Fruit fly (Drosophila melanogaster) whole organism, embryonic: Measurements from ENCODE around the gene sro.

ENCODE experiments used
- Awh ChIP-seq: fragments of 200-800 bp; sonication (Bioruptor generic); IDR thresholded peaks from 2 replicates; pipeline ENCODE4, ENCODE4 v1.3.6; 2022; ENCODE audit warnings: missing biosample characterization, missing genetic modification characterization
- CG10267 ChIP-seq: fragments of 200-800 bp; sonication (Bioruptor generic); optimal IDR thresholded peaks from 2 replicates; lab custom pipeline; 2018; ENCODE audit warnings: missing biosample characterization, mild to moderate bottlenecking, missing genetic modification characterization, moderate library complexity
- CG10366 ChIP-seq: fragments of 200-800 bp; sonication (Bioruptor generic); IDR thresholded peaks from 2 replicates; pipeline ENCODE4 v1.3.6; 2022; ENCODE audit warnings: missing biosample characterization, missing genetic modification characterization
- CG13296 ChIP-seq: fragments of 200-800 bp; sonication (Bioruptor generic); optimal IDR thresholded peaks from 3 replicates; lab custom pipeline; 2018; ENCODE audit warnings: missing biosample characterization, mild to moderate bottlenecking, missing genetic modification characterization
- CG13894 ChIP-seq: fragments of 200-800 bp; sonication (Bioruptor generic); optimal IDR thresholded peaks from 3 replicates; lab custom pipeline; 2018; ENCODE audit warnings: missing biosample characterization, mild to moderate bottlenecking, missing genetic modification characterization, moderate library complexity
- CG14014 ChIP-seq: fragments of 200-800 bp; sonication (Bioruptor generic); IDR thresholded peaks from 2 replicates; pipeline ENCODE4 v1.3.6; 2022; ENCODE audit warnings: missing biosample characterization, missing genetic modification characterization
- CG15011 ChIP-seq: fragments of 200-800 bp; sonication (Bioruptor generic); optimal IDR thresholded peaks from 3 replicates; lab custom pipeline; 2018; ENCODE audit warnings: missing biosample characterization, mild to moderate bottlenecking, missing genetic modification characterization
- CG1529 ChIP-seq: fragments of 200-800 bp; sonication (Bioruptor generic); optimal IDR thresholded peaks from 3 replicates; lab custom pipeline; 2018; ENCODE audit warnings: missing biosample characterization, missing genetic modification characterization
- CG30020 ChIP-seq: fragments of 200-800 bp; optimal IDR thresholded peaks from 2 replicates; lab custom pipeline; 2019; ENCODE audit warnings: missing biosample characterization, mild to moderate bottlenecking, missing genetic modification characterization, moderate library complexity
- CG30403 ChIP-seq: fragments of 200-800 bp; sonication (Bioruptor generic); optimal IDR thresholded peaks from 3 replicates; lab custom pipeline; 2016; ENCODE audit warnings: missing biosample characterization, missing genetic modification characterization
- CG3065 ChIP-seq: fragments of 200-800 bp; sonication (Bioruptor generic); optimal IDR thresholded peaks from 2 replicates; lab custom pipeline; 2016; ENCODE audit warnings: missing biosample characterization, missing genetic modification characterization
- CG3838 ChIP-seq: fragments of 200-800 bp; sonication (Bioruptor generic); optimal IDR thresholded peaks from 3 replicates; lab custom pipeline; 2016; ENCODE audit warnings: missing biosample characterization, missing genetic modification characterization
- CG6791 ChIP-seq: fragments of 200-800 bp; sonication (Bioruptor generic); IDR thresholded peaks from 3 replicates; pipeline ENCODE4 v1.3.6; 2022; ENCODE audit warnings: missing biosample characterization, missing genetic modification characterization; ENCODE audit not compliant: partially characterized antibody
- CG7556 ChIP-seq: fragments of 200-800 bp; sonication (Bioruptor generic); optimal IDR thresholded peaks from 2 replicates; lab custom pipeline; 2017; ENCODE audit warnings: missing biosample characterization, mild to moderate bottlenecking, missing genetic modification characterization
- CG7963 ChIP-seq: fragments of 200-800 bp; sonication (Bioruptor generic); IDR thresholded peaks from 3 replicates; pipeline ENCODE4 v1.3.6; 2022; ENCODE audit warnings: missing biosample characterization, missing genetic modification characterization; ENCODE audit not compliant: partially characterized antibody
- CG8281 ChIP-seq: fragments of 200-800 bp; sonication (Bioruptor generic); optimal IDR thresholded peaks from 2 replicates; lab custom pipeline; 2018; ENCODE audit warnings: missing biosample characterization, mild to moderate bottlenecking, missing genetic modification characterization, moderate library complexity
- CG8478 ChIP-seq: fragments of >200 bp; optimal IDR thresholded peaks from 2 replicates; lab custom pipeline; 2018
- CG9876 ChIP-seq: fragments of 200-800 bp; sonication (Bioruptor generic); optimal IDR thresholded peaks from 2 replicates; lab custom pipeline; 2016; ENCODE audit warnings: missing biosample characterization, missing genetic modification characterization
- Doc2 ChIP-seq: fragments of 200-800 bp; sonication (Bioruptor generic); IDR thresholded peaks from 2 replicates; pipeline ENCODE4 v1.3.6; 2022; ENCODE audit warnings: missing biosample characterization, missing genetic modification characterization
- E2f1 ChIP-seq: fragments of 200-800 bp; sonication (Bioruptor generic); IDR thresholded peaks from 2 replicates; pipeline ENCODE4 v1.3.6; 2022; ENCODE audit warnings: missing biosample characterization, missing genetic modification characterization
- GATAe ChIP-seq: fragments of 200-800 bp; sonication (Bioruptor generic); conservative IDR thresholded peaks from 2 replicates; pipeline ENCODE4 v1.3.6; 2022; ENCODE audit warnings: missing biosample characterization, missing genetic modification characterization
- Gug ChIP-seq: fragments of 200-800 bp; sonication (Bioruptor generic); IDR thresholded peaks from 4 replicates; pipeline ENCODE4 v1.3.6; 2022; ENCODE audit warnings: missing biosample characterization, missing genetic modification characterization
- MESR4 ChIP-seq: fragments of 200-800 bp; sonication (Bioruptor generic); optimal IDR thresholded peaks from 2 replicates; lab custom pipeline; 2018; ENCODE audit warnings: missing biosample characterization, mild to moderate bottlenecking, missing genetic modification characterization, moderate library complexity
- MTF-1 ChIP-seq: fragments of 200-800 bp; sonication (Bioruptor generic); optimal IDR thresholded peaks from 2 replicates; lab custom pipeline; 2018; ENCODE audit warnings: missing biosample characterization, mild to moderate bottlenecking, missing genetic modification characterization, borderline replicate concordance
- Med ChIP-seq: fragments of 200-800 bp; sonication (Bioruptor generic); peaks from one replicate; lab custom pipeline; 2016; ENCODE audit warnings: missing biosample characterization, missing genetic modification characterization, mild to moderate bottlenecking, inconsistent platforms, moderate library complexity
- NC2β ChIP-seq: fragments of 200-800 bp; sonication (Bioruptor generic); optimal IDR thresholded peaks from 2 replicates; lab custom pipeline; 2016; ENCODE audit warnings: missing biosample characterization, missing genetic modification characterization
- PHDP ChIP-seq: fragments of 200-800 bp; sonication (Bioruptor generic); optimal IDR thresholded peaks from 3 replicates; lab custom pipeline; 2018; ENCODE audit warnings: missing biosample characterization, mild to moderate bottlenecking, missing genetic modification characterization, moderate library complexity
- Usf ChIP-seq: fragments of 200-800 bp; sonication (Bioruptor generic); optimal IDR thresholded peaks from 2 replicates; lab custom pipeline; 2017; ENCODE audit warnings: missing genotype, missing biosample characterization, missing genetic modification characterization
- btn ChIP-seq: fragments of 200-800 bp; sonication (Bioruptor generic); optimal IDR thresholded peaks from 2 replicates; lab custom pipeline; 2016; ENCODE audit warnings: missing biosample characterization, missing genetic modification characterization
- disco-r ChIP-seq: fragments of 200-800 bp; sonication (Bioruptor generic); optimal IDR thresholded peaks from 2 replicates; lab custom pipeline; 2016; ENCODE audit warnings: missing biosample characterization, missing genetic modification characterization
- emc ChIP-seq: fragments of 200-800 bp; sonication (Bioruptor generic); optimal IDR thresholded peaks from 2 replicates; lab custom pipeline; 2016; ENCODE audit warnings: missing biosample characterization, missing genetic modification characterization
- fd3F ChIP-seq: fragments of 200-800 bp; sonication (Bioruptor generic); optimal IDR thresholded peaks from 2 replicates; lab custom pipeline; 2018; ENCODE audit warnings: missing biosample characterization, mild to moderate bottlenecking, missing genetic modification characterization, moderate library complexity
- fd64A ChIP-seq: fragments of 200-800 bp; sonication (Bioruptor generic); optimal IDR thresholded peaks from 3 replicates; lab custom pipeline; 2018; ENCODE audit warnings: missing biosample characterization, mild to moderate bottlenecking, missing genetic modification characterization
- fru ChIP-seq: fragments of >200 bp; optimal IDR thresholded peaks from 2 replicates; lab custom pipeline; 2017
- h ChIP-seq: fragments of >200 bp; optimal IDR thresholded peaks from 2 replicates; lab custom pipeline; 2017
- hb ChIP-seq: fragments of 200-800 bp; sonication (Bioruptor generic); IDR thresholded peaks from 3 replicates; pipeline ENCODE4 v1.3.6; 2022; ENCODE audit warnings: missing biosample characterization, missing genetic modification characterization; ENCODE audit not compliant: partially characterized antibody
- hth ChIP-seq: fragments of >200 bp; optimal IDR thresholded peaks from 2 replicates; lab custom pipeline; 2017; ENCODE audit warnings: inconsistent platforms
- jumu ChIP-seq: fragments of 200-800 bp; sonication (Bioruptor generic); optimal IDR thresholded peaks from 3 replicates; lab custom pipeline; 2016; ENCODE audit warnings: missing biosample characterization, missing genetic modification characterization
- kah ChIP-seq: fragments of 200-800 bp; sonication (Bioruptor generic); optimal IDR thresholded peaks from 2 replicates; lab custom pipeline; 2018; ENCODE audit warnings: missing biosample characterization, mild to moderate bottlenecking, missing genetic modification characterization
- ken ChIP-seq: fragments of 200-800 bp; sonication (Bioruptor generic); IDR thresholded peaks from 3 replicates; pipeline ENCODE4 v1.3.6; 2022; ENCODE audit warnings: missing biosample characterization, missing genetic modification characterization
- lola ChIP-seq, 3 experiments: fragments of >200 bp in 2 of 3; fragments of 200-800 bp in 1 of 3; sonication (Bioruptor generic) in 1 of 3; optimal IDR thresholded peaks; 2 replicates each; lab custom pipeline; 2017 to 2019; ENCODE audit warnings: missing biosample characterization in 3 of 3, missing genetic modification characterization in 3 of 3, mild to moderate bottlenecking in 1 of 3, moderate library complexity in 1 of 3
- prd ChIP-seq, 3 experiments: fragments of >200 bp in 2 of 3; fragments of 200-800 bp in 1 of 3; sonication (Bioruptor generic) in 1 of 3; optimal IDR thresholded peaks in 2 of 3; IDR thresholded peaks in 1 of 3; 2 replicates in 2 of 3; 3 replicates in 1 of 3; pipeline versions ENCODE4 v1.3.6 to Lab custom; 2017 to 2022; ENCODE audit warnings: missing biosample characterization in 1 of 3, missing genetic modification characterization in 1 of 3
- run ChIP-seq: fragments of 200-800 bp; sonication (Bioruptor generic); optimal IDR thresholded peaks from 3 replicates; lab custom pipeline; 2018; ENCODE audit warnings: missing biosample characterization, mild to moderate bottlenecking, missing genetic modification characterization
- trem ChIP-seq: fragments of 200-800 bp; optimal IDR thresholded peaks from 3 replicates; lab custom pipeline; 2019; ENCODE audit warnings: missing biosample characterization, mild to moderate bottlenecking, missing genetic modification characterization, moderate library complexity
- trh ChIP-seq: fragments of 200-800 bp; sonication (Bioruptor generic); optimal IDR thresholded peaks from 2 replicates; lab custom pipeline; 2016; ENCODE audit warnings: missing biosample characterization, missing genetic modification characterization
- twi ChIP-seq: fragments of 200-800 bp; optimal IDR thresholded peaks from 2 replicates; lab custom pipeline; 2019; ENCODE audit warnings: missing biosample characterization, mild to moderate bottlenecking, missing genetic modification characterization, moderate library complexity
- unc-4 ChIP-seq: fragments of 200-800 bp; sonication (Bioruptor generic); IDR thresholded peaks from 2 replicates; pipeline ENCODE4 v1.3.6; 2022; ENCODE audit warnings: missing biosample characterization, missing genetic modification characterization; ENCODE audit not compliant: partially characterized antibody
- unpg ChIP-seq: fragments of 200-800 bp; sonication (Bioruptor generic); optimal IDR thresholded peaks from 3 replicates; lab custom pipeline; 2018; ENCODE audit warnings: missing biosample characterization, mild to moderate bottlenecking, missing genetic modification characterization, moderate library complexity
- vnd ChIP-seq: fragments of 200-800 bp; sonication (Bioruptor generic); IDR thresholded peaks from 3 replicates; pipeline ENCODE4 v1.3.6; 2022; ENCODE audit warnings: missing biosample characterization, missing genetic modification characterization; ENCODE audit not compliant: partially characterized antibody
- zf30C ChIP-seq: fragments of 200-800 bp; sonication (Bioruptor generic); optimal IDR thresholded peaks from 3 replicates; lab custom pipeline; 2018; ENCODE audit warnings: missing biosample characterization, mild to moderate bottlenecking, missing genetic modification characterization

Gene sro

dm6 chr3R:29748591-29749303 lies 45.6 kb upstream of the sro start, which contains the start of the genes ATPsyngamma and yata (continued):
- TF ChIP-seq lola (GFP tag; optimal IDR thresholded peaks at IDR 0.05; lab: Kevin White, UChicago) (peak in 1 of 3 experiments; percentile 35), kah (GFP tag; lab: Kevin White, UChicago) (no peak), CG9876 (GFP tag; lab: Kevin White, UChicago) (no peak), hth (lab: Kevin White, UChicago) (no peak), ken (0 out of 3 replicates have a peak, but pooled peaks have one; percentile 44), CG7556 (GFP tag; lab: Kevin White, UChicago) (no peak), hb (peak; percentile 49; the same call in 1 of the 3 replicates), CG30403 (GFP tag; lab: Kevin White, UChicago) (peak; percentile 9), CG10267 (peak; percentile 45), CG30020 (tag; lab: Kevin White, UChicago) (peak; percentile 42), twi (tag; lab: Kevin White, UChicago) (no peak), jumu (GFP tag; lab: Kevin White, UChicago) (no peak), disco-r (GFP tag; lab: Kevin White, UChicago) (no peak), trh (no peak), emc (GFP tag; lab: Kevin White, UChicago) (no peak), vnd (GFP tag; lab: Robert Waterston, UW) (peak; percentile 62; the same call in 2 of the 3 replicates), CG7963 (peak; percentile 49; the same call in 2 of the 3 replicates), run (tag; lab: Kevin White, UChicago) (no peak), CG8478 (lab: Kevin White, UChicago) (no peak), btn (GFP tag; lab: Kevin White, UChicago) (no peak), CG10366 (GFP tag; lab: Robert Waterston, UW) (peak; percentile 35; the same call in 1 of the 2 replicates), trem (peak; percentile 44), unc-4 (peak; percentile 75; the same call in 1 of the 2 replicates), PHDP (tag; lab: Kevin White, UChicago) (peak; percentile 18), CG13296 (GFP tag; lab: Kevin White, UChicago) (no peak), MTF-1 (GFP tag; lab: Kevin White, UChicago) (no peak), fd3F (GFP tag; lab: Kevin White, UChicago) (no peak), GATAe (GFP tag; lab: Robert Waterston, UW) (no peak), zf30C (no peak), CG14014 (no peak), CG6791 (GFP tag; lab: Robert Waterston, UW) (peak; percentile 79), fd64A (no peak), Doc2 (GFP tag; lab: Robert Waterston, UW) (no peak), MESR4 (GFP tag; lab: Kevin White, UChicago) (peak; percentile 97), Gug (peak; percentile 45; the same call in 1 of the 4 replicates), h (lab: Kevin White, UChicago) (no peak), fru (lab: Kevin White, UChicago) (no peak), CG1529 (GFP tag; lab: Kevin White, UChicago) (no peak), unpg (GFP tag; lab: Kevin White, UChicago) (peak; percentile 35), NC2β (GFP tag; lab: Kevin White, UChicago) (no peak), CG3838 (GFP tag; lab: Kevin White, UChicago) (no peak), Awh (GFP tag; lab: Robert Waterston, UW) (no peak), E2f1 (GFP tag; lab: Robert Waterston, UW) (no peak), CG8281 (tag; lab: Kevin White, UChicago) (no peak), CG3065 (GFP tag; lab: Kevin White, UChicago) (no peak), prd (optimal IDR thresholded peaks at IDR 0.05; lab: Kevin White, UChicago) (no peak), prd (GFP tag; IDR thresholded peaks at IDR 0.05; lab: Robert Waterston, UW) (peak; percentile 50; the same call in 2 of the 3 replicates), Usf (GFP tag; lab: Kevin White, UChicago) (no peak), CG13894 (tag; lab: Kevin White, UChicago) (no peak), CG15011 (GFP tag; lab: Kevin White, UChicago) (no peak), Med (GFP tag; lab: Kevin White, UChicago) (peak; percentile 6)
